Worm (Caenorhabditis elegans): ENCODE measurements around the gene mboa-2.

The mboa-2 gene

DNA sequence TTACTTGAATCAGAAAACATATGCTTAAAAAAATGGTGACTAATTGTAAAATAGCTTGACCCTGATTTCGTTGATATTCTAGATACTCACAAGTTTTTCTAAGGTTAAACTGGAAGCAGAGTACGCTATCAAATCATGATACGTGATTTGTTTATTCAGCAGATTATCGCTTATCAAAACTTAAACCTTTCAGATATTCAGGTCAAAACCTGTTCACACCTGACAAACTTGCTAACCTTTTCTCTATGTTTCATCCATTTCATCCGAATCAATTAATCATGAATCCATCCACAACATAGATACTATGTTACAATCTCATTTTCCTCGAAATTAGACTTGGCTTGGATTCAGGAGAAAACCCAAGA, 25.5 kb upstream of the mboa-2 start:
- no peak for TF ChIP-seq fkh-10 (GFP tag; optimal IDR thresholded peaks at IDR 0.05)
- peak; percentile 76 for TF ChIP-seq nhr-43 (tag; optimal IDR thresholded peaks at IDR 0.05; ENCODE audit: poor library complexity, severe bottlenecking)
- no peak for TF ChIP-seq nhr-12 (tag; optimal IDR thresholded peaks at IDR 0.05)
- peak; percentile 1 for TF ChIP-seq daf-12 (tag; optimal IDR thresholded peaks at IDR 0.05)
- no peak for TF ChIP-seq nhr-28 (tag; optimal IDR thresholded peaks at IDR 0.05)
- peak; percentile 35 for TF ChIP-seq nhr-23 (tag; optimal IDR thresholded peaks at IDR 0.05)
- no peak for TF ChIP-seq ztf-11 (tag; optimal IDR thresholded peaks at IDR 0.05)
- TF ChIP-seq ceh-9 (tag; optimal IDR thresholded peaks at IDR 0.05): no peak
- TF ChIP-seq ztf-4 (tag; optimal IDR thresholded peaks at IDR 0.05): peak; percentile 55
- TF ChIP-seq ama-1 (optimal IDR thresholded peaks at IDR 0.05): peak; percentile 84
- TF ChIP-seq tbx-2 (tag; optimal IDR thresholded peaks at IDR 0.05): peak; percentile 41
- TF ChIP-seq nhr-25 (tag; optimal IDR thresholded peaks at IDR 0.05): peak; percentile 57
- peak in 1 of 3 experiments; percentile 6 for TF ChIP-seq elt-3 (tag; optimal IDR thresholded peaks at IDR 0.05)
- TF ChIP-seq sea-2 (GFP tag; optimal IDR thresholded peaks at IDR 0.05): no peak

DNA sequence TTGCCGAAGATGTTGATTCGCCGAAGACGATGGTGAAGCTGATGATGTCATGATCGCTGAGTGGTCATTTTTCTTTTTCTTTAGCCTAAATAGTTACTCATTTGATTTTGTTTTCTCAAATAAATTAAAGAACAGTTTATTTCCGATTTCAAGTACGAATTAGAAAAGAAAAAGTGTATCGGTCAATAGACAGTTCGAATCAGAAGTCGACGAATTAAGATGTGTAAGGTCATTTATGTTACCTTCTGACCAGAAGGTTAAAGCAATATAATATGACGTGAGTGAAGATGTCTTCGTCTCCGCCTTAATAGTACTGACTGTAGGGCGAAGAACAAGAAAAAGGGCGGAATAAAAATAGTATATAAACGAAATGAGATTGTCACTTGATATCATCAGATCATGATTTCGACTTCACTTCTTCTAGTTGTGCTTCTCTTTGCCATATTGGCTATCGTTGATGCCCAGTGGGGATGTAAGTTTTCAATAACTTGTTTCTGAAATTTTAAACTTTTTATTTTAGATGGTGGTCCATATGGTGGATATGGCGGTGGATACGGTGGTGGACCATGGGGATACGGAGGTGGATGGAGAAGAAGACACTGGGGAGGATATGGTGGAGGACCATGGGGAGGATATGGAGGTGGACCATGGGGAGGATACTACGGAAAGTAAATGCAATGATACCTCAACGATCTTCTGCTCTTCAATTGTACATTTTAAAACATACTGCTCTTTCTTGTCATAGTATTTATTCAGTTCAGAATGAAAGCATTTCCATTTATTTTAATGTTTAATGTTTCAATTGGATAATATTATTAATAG, 24.9 kb upstream of the mboa-2 start, which contains the start of the genes T19C4.24 and nlp-33:
T19C4.24 (minus strand) TSS at position 51 of the 822 bp plus-strand sequence.
nlp-33 (plus strand) TSS at position 389 of the 822 bp plus-strand sequence.
- no peak for TF ChIP-seq mdl-1 (tag; optimal IDR thresholded peaks at IDR 0.05)
- TF ChIP-seq egl-5 (tag; optimal IDR thresholded peaks at IDR 0.05): no peak
- TF ChIP-seq nhr-25 (tag; optimal IDR thresholded peaks at IDR 0.05): peak; percentile 66
- TF ChIP-seq fkh-2 (tag; optimal IDR thresholded peaks at IDR 0.05): no peak
- no peak for TF ChIP-seq unc-39 (tag; optimal IDR thresholded peaks at IDR 0.05)
- no peak for TF ChIP-seq zag-1 (tag; optimal IDR thresholded peaks at IDR 0.05)
- TF ChIP-seq nhr-43 (tag; optimal IDR thresholded peaks at IDR 0.05; ENCODE audit: poor library complexity, severe bottlenecking): peak; percentile 61
- no peak for TF ChIP-seq lsy-12 (tag; optimal IDR thresholded peaks at IDR 0.05)
- TF ChIP-seq ama-1 (optimal IDR thresholded peaks at IDR 0.05): peak; percentile 91
- no peak for TF ChIP-seq ceh-16 (tag; optimal IDR thresholded peaks at IDR 0.05)
- peak; percentile 8 for TF ChIP-seq R02D3.7 (tag; optimal IDR thresholded peaks at IDR 0.05)
- TF ChIP-seq snpc-4 (tag; optimal IDR thresholded peaks at IDR 0.05): no peak
- TF ChIP-seq aly-2 (tag; optimal IDR thresholded peaks at IDR 0.05): no peak
- TF ChIP-seq mml-1 (tag; optimal IDR thresholded peaks at IDR 0.05): no peak
- no peak for TF ChIP-seq ztf-11 (tag; optimal IDR thresholded peaks at IDR 0.05)
- no peak for TF ChIP-seq elt-2 (tag; optimal IDR thresholded peaks at IDR 0.05)
- no peak for TF ChIP-seq hmg-11 (tag; optimal IDR thresholded peaks at IDR 0.05)
- peak; percentile 50 for TF ChIP-seq elt-1 (tag; optimal IDR thresholded peaks at IDR 0.05)
- no peak for TF ChIP-seq nhr-67 (tag; optimal IDR thresholded peaks at IDR 0.05)
- peak; percentile 37 for TF ChIP-seq nhr-23 (tag; optimal IDR thresholded peaks at IDR 0.05)
- no peak for TF ChIP-seq lin-39 (tag; optimal IDR thresholded peaks at IDR 0.05)
- TF ChIP-seq fkh-10 (GFP tag; optimal IDR thresholded peaks at IDR 0.05): no peak
- TF ChIP-seq ZK546.5 (tag; optimal IDR thresholded peaks at IDR 0.05): no peak
- TF ChIP-seq nhr-12 (tag; optimal IDR thresholded peaks at IDR 0.05): no peak
- no peak for TF ChIP-seq nhr-237 (tag; optimal IDR thresholded peaks at IDR 0.05)
- peak; percentile 34 for TF ChIP-seq nfya-1 (tag; optimal IDR thresholded peaks at IDR 0.05; ENCODE audit: insufficient read depth)
- TF ChIP-seq elt-3 (tag; optimal IDR thresholded peaks at IDR 0.05): peak in 1 of 3 experiments; percentile 79
- TF ChIP-seq ztf-4 (tag; optimal IDR thresholded peaks at IDR 0.05): no peak
- TF ChIP-seq lin-15B (tag; optimal IDR thresholded peaks at IDR 0.05): no peak

DNA sequence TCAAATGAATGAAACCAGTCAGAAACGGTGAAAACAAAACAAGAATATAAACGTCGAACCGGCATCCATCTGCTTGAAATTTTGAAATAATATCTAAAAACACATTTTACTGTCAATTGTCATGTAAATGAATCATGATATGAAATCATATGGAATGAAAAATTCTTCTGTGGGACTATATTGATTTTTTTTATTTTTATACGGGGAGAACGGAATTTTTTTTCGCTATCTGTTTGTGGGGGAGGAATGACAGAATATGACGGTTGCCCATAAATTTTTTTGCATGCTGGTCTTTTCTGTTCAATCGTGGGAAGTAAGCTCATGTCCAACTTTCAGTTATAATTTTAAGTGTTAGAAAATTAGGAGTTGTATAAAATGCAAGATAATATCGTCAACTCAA, 22.4 kb upstream of the mboa-2 start, which contains the start of gene C06H2.7:
C06H2.7 (minus strand) TSS at position 101 of the 400 bp plus-strand sequence.
- TF ChIP-seq pqm-1 (tag; optimal IDR thresholded peaks at IDR 0.05) (no peak), jun-1 (tag; optimal IDR thresholded peaks at IDR 0.05) (no peak), snpc-4 (tag; optimal IDR thresholded peaks at IDR 0.05) (no peak), R02D3.7 (tag; optimal IDR thresholded peaks at IDR 0.05) (no peak), nhr-77 (tag; optimal IDR thresholded peaks at IDR 0.05) (no peak), mdl-1 (tag; optimal IDR thresholded peaks at IDR 0.05) (no peak), elt-2 (tag; optimal IDR thresholded peaks at IDR 0.05) (no peak), nhr-237 (tag; optimal IDR thresholded peaks at IDR 0.05) (no peak), ceh-9 (tag; optimal IDR thresholded peaks at IDR 0.05) (no peak), unc-62 (GFP tag; optimal IDR thresholded peaks at IDR 0.05) (no peak), ztf-4 (tag; optimal IDR thresholded peaks at IDR 0.05) (no peak), ztf-11 (tag; optimal IDR thresholded peaks at IDR 0.05) (no peak), egl-5 (tag; optimal IDR thresholded peaks at IDR 0.05) (no peak)
